Worm (Caenorhabditis elegans) whole organism, L4 larva: ENCODE data around the gene crh-2.

Source experiments
- F37D6.2 ChIP-seq: sonication (generic microtip); optimal IDR thresholded peaks from 2 replicates; lab custom pipeline; 2016; ENCODE audit warnings: mild to moderate bottlenecking, missing genetic modification characterization, missing compliant biosample characterization
- aha-1 ChIP-seq: fragments of 150-350 bp; peaks from one replicate; lab custom pipeline; 2014; ENCODE audit warnings: missing biosample characterization, missing genetic modification characterization
- ceh-28 ChIP-seq: fragments of 150-350 bp; optimal IDR thresholded peaks from 2 replicates; lab custom pipeline; 2014; ENCODE audit warnings: missing biosample characterization, missing genetic modification reagents, missing genetic modification characterization
- ceh-44 ChIP-seq: fragments of 200-800 bp; sonication (Bioruptor generic); IDR thresholded peaks from 2 replicates; pipeline ENCODE4 v1.3.6; 2022; ENCODE audit warnings: missing genetic modification reagents, missing genetic modification characterization, missing compliant biosample characterization
- ceh-82 ChIP-seq: sonication (generic microtip); optimal IDR thresholded peaks from 2 replicates; lab custom pipeline; 2017; ENCODE audit warnings: missing biosample characterization, missing genetic modification characterization
- daf-16 ChIP-seq, 3 experiments: sonication (generic microtip); optimal IDR thresholded peaks; 2 replicates each; lab custom pipeline; 2016 to 2017; ENCODE audit warnings: missing genetic modification characterization in 3 of 3, missing genetic modification reagents in 3 of 3, mild to moderate bottlenecking in 2 of 3, missing compliant biosample characterization in 2 of 3, missing biosample characterization in 1 of 3, moderate library complexity in 1 of 3
- dmd-6 ChIP-seq: fragments of 200-800 bp; sonication (Bioruptor generic); IDR thresholded peaks from 2 replicates; pipeline ENCODE4 v1.3.6; 2022; ENCODE audit warnings: missing genetic modification reagents, missing genetic modification characterization, missing compliant biosample characterization
- dmd-8 ChIP-seq: fragments of 200-800 bp; sonication (Bioruptor generic); IDR thresholded peaks from 2 replicates; pipeline ENCODE4 v1.3.6; 2022; ENCODE audit warnings: missing genetic modification characterization, missing compliant biosample characterization
- dpl-1 ChIP-seq: fragments of 150-350 bp; optimal IDR thresholded peaks from 2 replicates; lab custom pipeline; 2014; ENCODE audit warnings: missing biosample characterization, missing genetic modification reagents, missing genetic modification characterization
- dve-1 ChIP-seq: sonication (generic microtip); optimal IDR thresholded peaks from 2 replicates; lab custom pipeline; 2017; ENCODE audit warnings: antibody characterized with exemption, mild to moderate bottlenecking, missing genetic modification characterization, missing compliant biosample characterization; ENCODE audit not compliant: insufficient read depth
- egl-27 ChIP-seq: sonication (generic microtip); optimal IDR thresholded peaks from 3 replicates; lab custom pipeline; 2017; ENCODE audit warnings: missing biosample characterization, missing genetic modification reagents, missing genetic modification characterization
- egl-43 ChIP-seq: fragments of 200-800 bp; sonication (Bioruptor generic); IDR thresholded peaks from 2 replicates; pipeline ENCODE4 v1.3.6; 2022; ENCODE audit warnings: missing genetic modification reagents, missing genetic modification characterization, missing compliant biosample characterization
- hlh-30 ChIP-seq: sonication (generic microtip); optimal IDR thresholded peaks from 2 replicates; lab custom pipeline; 2017; ENCODE audit warnings: antibody characterized with exemption, mild to moderate bottlenecking, missing genetic modification characterization, missing compliant biosample characterization; ENCODE audit not compliant: insufficient read depth
- lim-7 ChIP-seq: fragments of 200-800 bp; sonication (Bioruptor generic); IDR thresholded peaks from 2 replicates; pipeline ENCODE4 v1.3.6; 2022; ENCODE audit warnings: missing genetic modification characterization, missing compliant biosample characterization
- lin-1 ChIP-seq: fragments of 200-800 bp; sonication (Bioruptor generic); IDR thresholded peaks from 2 replicates; pipeline ENCODE4 v1.3.6; 2022; ENCODE audit warnings: missing genetic modification reagents, missing genetic modification characterization, missing compliant biosample characterization
- lin-13 ChIP-seq: fragments of 150-350 bp; optimal IDR thresholded peaks from 2 replicates; lab custom pipeline; 2014; ENCODE audit warnings: missing biosample characterization, missing genetic modification reagents, missing genetic modification characterization
- madf-5 ChIP-seq, 2 experiments: fragments of 200-800 bp; sonication (Bioruptor generic); IDR thresholded peaks; 2 replicates each; pipeline ENCODE4 v1.3.6; 2022; ENCODE audit warnings: missing compliant biosample characterization in 2 of 2, missing genetic modification characterization in 2 of 2
- mdl-1 ChIP-seq, 2 experiments: fragments of 150-350 bp in 1 of 2; sonication (generic microtip) in 1 of 2; optimal IDR thresholded peaks; 2 replicates each; lab custom pipeline; 2014 to 2017; ENCODE audit warnings: missing biosample characterization in 2 of 2, missing genetic modification characterization in 2 of 2
- mdt-29 ChIP-seq: fragments of 200-800 bp; sonication (Bioruptor generic); IDR thresholded peaks from 2 replicates; pipeline ENCODE4 v1.3.6; 2022; ENCODE audit warnings: missing genetic modification reagents, missing genetic modification characterization, missing compliant biosample characterization
- mxl-2 ChIP-seq: fragments of 200-800 bp; sonication (Bioruptor generic); conservative IDR thresholded peaks from 2 replicates; pipeline ENCODE4 v1.3.6; 2022; ENCODE audit warnings: missing genetic modification reagents, missing genetic modification characterization, missing compliant biosample characterization
- mxl-3 ChIP-seq: fragments of 200-800 bp; sonication (Bioruptor generic); optimal IDR thresholded peaks from 2 replicates; lab custom pipeline; 2018; ENCODE audit warnings: mild to moderate bottlenecking, missing genetic modification characterization, missing compliant biosample characterization
- nhr-102 ChIP-seq: sonication (generic microtip); optimal IDR thresholded peaks from 2 replicates; lab custom pipeline; 2016; ENCODE audit warnings: mild to moderate bottlenecking, missing genetic modification characterization, moderate library complexity, missing compliant biosample characterization
- nhr-111 ChIP-seq: fragments of 200-800 bp; sonication (Bioruptor generic); optimal IDR thresholded peaks from 2 replicates; lab custom pipeline; 2018; ENCODE audit warnings: mild to moderate bottlenecking, missing genetic modification characterization, missing compliant biosample characterization
- nhr-28 ChIP-seq: fragments of 150-350 bp; optimal IDR thresholded peaks from 2 replicates; lab custom pipeline; 2014; ENCODE audit warnings: missing biosample characterization, missing genetic modification characterization
- nhr-41 ChIP-seq: fragments of 200-800 bp; sonication (Bioruptor generic); IDR thresholded peaks from 2 replicates; pipeline ENCODE4 v1.3.6; 2022; ENCODE audit warnings: missing genetic modification reagents, missing genetic modification characterization, missing compliant biosample characterization
- nhr-48 ChIP-seq: sonication (generic microtip); optimal IDR thresholded peaks from 2 replicates; lab custom pipeline; 2016; ENCODE audit warnings: mild to moderate bottlenecking, missing genetic modification characterization, missing compliant biosample characterization
- nhr-76 ChIP-seq: fragments of 150-350 bp; optimal IDR thresholded peaks from 2 replicates; lab custom pipeline; 2014; ENCODE audit warnings: missing biosample characterization, missing genetic modification characterization
- nhr-77 ChIP-seq: fragments of 150-350 bp; optimal IDR thresholded peaks from 2 replicates; lab custom pipeline; 2014; ENCODE audit warnings: missing biosample characterization, missing genetic modification characterization
- pha-4 ChIP-seq, 2 experiments: fragments of 150-350 bp in 1 of 2; fragments of 200-800 bp in 1 of 2; sonication (Bioruptor generic) in 1 of 2; IDR thresholded peaks in 1 of 2; optimal IDR thresholded peaks in 1 of 2; 2 replicates each; pipeline versions ENCODE4 v1.3.6 to Lab custom; 2014 to 2022; ENCODE audit warnings: missing genetic modification characterization in 2 of 2, missing genetic modification reagents in 2 of 2, missing biosample characterization in 1 of 2, missing compliant biosample characterization in 1 of 2
- pqm-1 ChIP-seq: sonication (generic microtip); optimal IDR thresholded peaks from 2 replicates; lab custom pipeline; 2017; ENCODE audit warnings: missing biosample characterization, missing genetic modification characterization
- set-16 ChIP-seq: fragments of 200-800 bp; sonication (Bioruptor generic); IDR thresholded peaks from 2 replicates; pipeline ENCODE4 v1.3.6; 2022; ENCODE audit warnings: missing genetic modification reagents, missing genetic modification characterization, missing compliant biosample characterization
- skn-1 ChIP-seq: fragments of 150-350 bp; optimal IDR thresholded peaks from 2 replicates; lab custom pipeline; 2014; ENCODE audit warnings: missing biosample characterization, missing genetic modification characterization
- snpc-1.2 ChIP-seq: fragments of 200-800 bp; sonication (Bioruptor generic); IDR thresholded peaks from 2 replicates; pipeline ENCODE4 v1.3.6; 2022; ENCODE audit warnings: missing genetic modification reagents, missing genetic modification characterization, missing compliant biosample characterization
- snpc-4 ChIP-seq: fragments of 150-350 bp; optimal IDR thresholded peaks from 2 replicates; lab custom pipeline; 2014; ENCODE audit warnings: missing biosample characterization, missing genetic modification characterization
- spr-1 ChIP-seq: sonication (generic microtip); optimal IDR thresholded peaks from 2 replicates; lab custom pipeline; 2016; ENCODE audit warnings: mild to moderate bottlenecking, missing genetic modification characterization, missing compliant biosample characterization
- tag-97 ChIP-seq: fragments of 200-800 bp; sonication (Bioruptor generic); IDR thresholded peaks from 2 replicates; pipeline ENCODE4 v1.3.6; 2022; ENCODE audit warnings: missing genetic modification characterization, missing compliant biosample characterization
- unc-62 ChIP-seq, 3 experiments: fragments of 150-350 bp in 1 of 3; sonication (generic microtip); optimal IDR thresholded peaks in 2 of 3; peaks in 1 of 3; 1 replicate in 1 of 3; 2 replicates in 2 of 3; lab custom pipeline; 2014 to 2017; ENCODE audit warnings: missing biosample characterization in 3 of 3, missing genetic modification characterization in 3 of 3, missing genetic modification reagents in 3 of 3, missing genotype in 1 of 3
- zip-11 ChIP-seq: fragments of 200-800 bp; sonication (Bioruptor generic); IDR thresholded peaks from 2 replicates; pipeline ENCODE4 v1.3.6; 2022; ENCODE audit warnings: missing genetic modification characterization, missing compliant biosample characterization
- ztf-7 ChIP-seq: fragments of 150-350 bp; optimal IDR thresholded peaks from 2 replicates; lab custom pipeline; 2014; ENCODE audit warnings: missing biosample characterization, missing genetic modification characterization

Gene crh-2

ce11 chrII:5142619-5143018, 44.8 kb downstream of the crh-2 start, which contains the start of gene F58A6.1:
F58A6.1 (plus strand) TSS chrII:5142919.
- TF ChIP-seq nhr-76 (tag; lab: Kevin White, UChicago) (no peak), set-16 (GFP tag; lab: Robert Waterston, UW) (no peak), madf-5 (GFP tag; IDR thresholded peaks at IDR 0.05; lab: Robert Waterston, UW) (no peak), lin-13 (no peak), ceh-82 (no peak), lin-1 (GFP tag; lab: Robert Waterston, UW) (no peak), dmd-8 (GFP tag; lab: Robert Waterston, UW) (no peak), mxl-2 (GFP tag; lab: Robert Waterston, UW) (no peak), nhr-111 (GFP tag; lab: Kevin White, UChicago) (no peak), nhr-41 (GFP tag; lab: Robert Waterston, UW) (no peak), dve-1 (tag; lab: Kevin White, UChicago) (no peak), ceh-28 (tag; lab: Kevin White, UChicago) (no peak), ztf-7 (tag; lab: Kevin White, UChicago) (no peak), skn-1 (tag; lab: Kevin White, UChicago) (no peak), lim-7 (GFP tag; lab: Robert Waterston, UW) (no peak), nhr-102 (tag; lab: Kevin White, UChicago) (no peak), zip-11 (no peak)

- TF ChIP-seq aha-1 (tag; lab: Kevin White, UChicago) (peak; percentile 95), dve-1 (tag; lab: Kevin White, UChicago) (peak; percentile 86), mxl-3 (GFP tag; lab: Kevin White, UChicago) (peak; percentile 93), nhr-28 (tag; lab: Kevin White, UChicago) (peak; percentile 97), dmd-6 (GFP tag; lab: Robert Waterston, UW) (peak; percentile 64; the same call in 1 of the 2 replicates), daf-16 (GFP tag; optimal IDR thresholded peaks at IDR 0.05; lab: Kevin White, UChicago) (no peak), daf-16 (tag; optimal IDR thresholded peaks at IDR 0.05; lab: Kevin White, UChicago) (peak; percentile 82), tag-97 (GFP tag; lab: Robert Waterston, UW) (no peak), hlh-30 (peak; percentile 49), pha-4 (GFP tag; IDR thresholded peaks at IDR 0.05; lab: Robert Waterston, UW) (no peak), pha-4 (tag; optimal IDR thresholded peaks at IDR 0.05; lab: Kevin White, UChicago) (no peak), snpc-4 (tag; lab: Kevin White, UChicago) (no peak), pqm-1 (peak; percentile 81), nhr-48 (tag; lab: Kevin White, UChicago) (peak; percentile 42), egl-27 (tag; lab: Kevin White, UChicago) (no peak), dpl-1 (GFP tag; lab: Kevin White, UChicago) (no peak), nhr-77 (tag; lab: Kevin White, UChicago) (peak; percentile 76), lin-1 (GFP tag; lab: Robert Waterston, UW) (0 out of 2 replicates have a peak, but pooled peaks have one; percentile 28), mdl-1 (tag; optimal IDR thresholded peaks at IDR 0.05; lab: Kevin White, UChicago) (peak in 1 of 2 experiments; percentile 89)
Observed at ce11 chrII:5141945-5142514, 45.3 kb downstream of the crh-2 start, which contains the start of gene nas-29. nas-29 (minus strand) TSS chrII:5142036.

ce11 chrII:5136296-5136767, 51.0 kb downstream of the crh-2 start, which contains the start of gene F58A6.2:
F58A6.2 (plus strand) TSS chrII:5136717.
- TF ChIP-seq mdt-29 (GFP tag; lab: Robert Waterston, UW) (no peak), aha-1 (tag; lab: Kevin White, UChicago) (peak; percentile 59)

- TF ChIP-seq F37D6.2 (tag; lab: Kevin White, UChicago) (no peak), tag-97 (GFP tag; lab: Robert Waterston, UW) (no peak), unc-62 (GFP tag; optimal IDR thresholded peaks at IDR 0.05 in 1 of 2; lab: Kevin White, UChicago) (peak in 1 of 2 experiments; percentile 90), unc-62 (tag; optimal IDR thresholded peaks at IDR 0.05; lab: Kevin White, UChicago) (no peak), spr-1 (no peak), egl-43 (GFP tag; lab: Robert Waterston, UW) (no peak), snpc-1.2 (GFP tag; lab: Robert Waterston, UW) (no peak), skn-1 (tag; lab: Kevin White, UChicago) (no peak), ceh-44 (no peak)
Observed at ce11 chrII:5131800-5132199, 55.6 kb downstream of the crh-2 start.
